Fruit fly (Drosophila melanogaster): ENCODE results near the gene CG3603.

Gene CG3603

dm6 chrX:2993098-2993773 is 45.4 kb downstream of the CG3603 start:
- no peak for TF ChIP-seq CG7045 (GFP tag; optimal IDR thresholded peaks at IDR 0.05)
- no peak for TF ChIP-seq toe (GFP tag; optimal IDR thresholded peaks at IDR 0.05)
- TF ChIP-seq Mnt (GFP tag; optimal IDR thresholded peaks at IDR 0.05), result no peak
- no peak for TF ChIP-seq ovo (GFP tag; optimal IDR thresholded peaks at IDR 0.05)
- TF ChIP-seq CG33017 (tag; optimal IDR thresholded peaks at IDR 0.05), result no peak
- TF ChIP-seq bab1 (GFP tag; optimal IDR thresholded peaks at IDR 0.05), result no peak
- TF ChIP-seq CG7101 (tag; optimal IDR thresholded peaks at IDR 0.05), result no peak
- no peak for TF ChIP-seq Crg-1 (GFP tag; optimal IDR thresholded peaks at IDR 0.05)
